Worm (Caenorhabditis elegans) whole organism, L1 larva: ENCODE measurements around the gene coa-7.

Source experiments
- blmp-1 ChIP-seq: fragments of 150-350 bp; optimal IDR thresholded peaks from 2 replicates; lab custom pipeline; 2014; ENCODE audit warnings: missing biosample characterization, missing genetic modification characterization
- ceh-63 ChIP-seq: fragments of 200-800 bp; sonication (Bioruptor generic); optimal IDR thresholded peaks from 2 replicates; lab custom pipeline; 2018; ENCODE audit warnings: mild to moderate bottlenecking, missing genetic modification characterization, missing compliant biosample characterization
- ceh-8 ChIP-seq: fragments of 200-800 bp; sonication (Bioruptor generic); optimal IDR thresholded peaks from 2 replicates; lab custom pipeline; 2018; ENCODE audit warnings: mild to moderate bottlenecking, missing genetic modification characterization, moderate library complexity, missing compliant biosample characterization
- ceh-82 ChIP-seq, 3 experiments: fragments of 150-350 bp in 1 of 3; sonication (generic microtip) in 2 of 3; optimal IDR thresholded peaks; 2 replicates each; lab custom pipeline; 2014 to 2017; ENCODE audit warnings: missing biosample characterization in 3 of 3, missing genetic modification characterization in 3 of 3
- dpl-1 ChIP-seq, 3 experiments: fragments of 150-350 bp in 2 of 3; sonication (generic microtip) in 1 of 3; optimal IDR thresholded peaks; 2 replicates each; lab custom pipeline; 2014 to 2017; ENCODE audit warnings: missing biosample characterization in 3 of 3, missing genetic modification characterization in 3 of 3, missing genetic modification reagents in 3 of 3
- dsc-1 ChIP-seq: sonication (generic microtip); optimal IDR thresholded peaks from 2 replicates; lab custom pipeline; 2016; ENCODE audit warnings: mild to moderate bottlenecking, missing genetic modification characterization, missing compliant biosample characterization
- efl-1 ChIP-seq, 4 experiments: fragments of 150-350 bp; optimal IDR thresholded peaks in 3 of 4; peaks in 1 of 4; 1 replicate in 1 of 4; 2 replicates in 3 of 4; lab custom pipeline; 2014; ENCODE audit warnings: missing biosample characterization in 2 of 4, missing genetic modification characterization in 2 of 4, missing genetic modification reagents in 2 of 4
- elt-2 ChIP-seq: sonication (generic microtip); optimal IDR thresholded peaks from 2 replicates; lab custom pipeline; 2016; ENCODE audit warnings: missing genetic modification characterization, mild to moderate bottlenecking, inconsistent platforms, missing compliant biosample characterization, missing genetic modification reagents
- elt-3 ChIP-seq, 6 experiments: fragments of 150-350 bp in 1 of 6; sonication (generic microtip); optimal IDR thresholded peaks; 2 replicates each; lab custom pipeline; 2017 to 2018; ENCODE audit warnings: missing biosample characterization in 6 of 6, missing genetic modification characterization in 6 of 6, inconsistent platforms in 1 of 6
- fos-1 ChIP-seq: fragments of 150-350 bp; optimal IDR thresholded peaks from 2 replicates; lab custom pipeline; 2014; ENCODE audit warnings: missing biosample characterization, missing genetic modification characterization
- grh-1 ChIP-seq: fragments of 200-800 bp; sonication (Bioruptor generic); IDR thresholded peaks from 2 replicates; pipeline ENCODE4 v1.3.6; 2022; ENCODE audit warnings: missing genetic modification reagents, missing genetic modification characterization, missing compliant biosample characterization
- hlh-17 ChIP-seq: fragments of 200-800 bp; sonication (Bioruptor generic); optimal IDR thresholded peaks from 2 replicates; lab custom pipeline; 2018; ENCODE audit warnings: missing genetic modification characterization, mild to moderate bottlenecking, missing compliant biosample characterization, moderate library complexity, borderline replicate concordance
- hlh-4 ChIP-seq: sonication (generic microtip); optimal IDR thresholded peaks from 2 replicates; lab custom pipeline; 2016; ENCODE audit warnings: mild to moderate bottlenecking, missing genetic modification characterization, missing compliant biosample characterization
- isw-1 ChIP-seq: fragments of 200-800 bp; sonication (Bioruptor generic); IDR thresholded peaks from 2 replicates; pipeline ENCODE4 v1.3.6; 2022; ENCODE audit warnings: missing genetic modification characterization, missing compliant biosample characterization
- jun-1 ChIP-seq: fragments of 150-350 bp; optimal IDR thresholded peaks from 2 replicates; lab custom pipeline; 2014; ENCODE audit warnings: missing biosample characterization, missing genetic modification reagents, missing genetic modification characterization
- lin-14 ChIP-seq: fragments of 200-800 bp; sonication (Bioruptor generic); optimal IDR thresholded peaks from 2 replicates; lab custom pipeline; 2018; ENCODE audit warnings: mild to moderate bottlenecking, missing genetic modification characterization, moderate library complexity, missing compliant biosample characterization
- lin-15B ChIP-seq: fragments of 150-350 bp; sonication (generic microtip); optimal IDR thresholded peaks from 3 replicates; lab custom pipeline; 2014; ENCODE audit warnings: missing biosample characterization, missing genetic modification characterization
- lin-35 ChIP-seq, 2 experiments: fragments of 150-350 bp; optimal IDR thresholded peaks; 2 replicates each; lab custom pipeline; 2014; ENCODE audit warnings: missing biosample characterization in 2 of 2, missing genetic modification characterization in 2 of 2, missing genetic modification reagents in 2 of 2
- lir-3 ChIP-seq: sonication (generic microtip); optimal IDR thresholded peaks from 2 replicates; lab custom pipeline; 2016; ENCODE audit warnings: mild to moderate bottlenecking, missing genetic modification characterization, moderate library complexity, missing compliant biosample characterization; ENCODE audit not compliant: poor library complexity
- lsy-2 ChIP-seq, 2 experiments: fragments of 150-350 bp; optimal IDR thresholded peaks; 2 replicates each; lab custom pipeline; 2014; ENCODE audit warnings: missing biosample characterization in 2 of 2, missing genetic modification characterization in 2 of 2
- mdl-1 ChIP-seq, 2 experiments: fragments of 150-350 bp; optimal IDR thresholded peaks; 2 replicates each; lab custom pipeline; 2014 to 2017; ENCODE audit warnings: missing biosample characterization in 2 of 2, missing genetic modification characterization in 2 of 2, inconsistent platforms in 1 of 2
- mef-2 ChIP-seq: fragments of 150-350 bp; optimal IDR thresholded peaks from 2 replicates; lab custom pipeline; 2014; ENCODE audit warnings: missing biosample characterization, missing genetic modification characterization
- mep-1 ChIP-seq: fragments of 150-350 bp; optimal IDR thresholded peaks from 2 replicates; lab custom pipeline; 2014; ENCODE audit warnings: missing biosample characterization, missing genetic modification characterization
- nhr-11 ChIP-seq: fragments of 150-350 bp; optimal IDR thresholded peaks from 2 replicates; lab custom pipeline; 2014; ENCODE audit warnings: missing biosample characterization, missing genetic modification characterization
- nhr-12 ChIP-seq: sonication (generic microtip); optimal IDR thresholded peaks from 2 replicates; lab custom pipeline; 2017; ENCODE audit warnings: missing biosample characterization, missing genetic modification characterization
- nhr-19 ChIP-seq: fragments of 200-800 bp; sonication (Bioruptor generic); conservative IDR thresholded peaks from 2 replicates; pipeline ENCODE4 v1.3.6; 2022; ENCODE audit warnings: missing genetic modification characterization, missing compliant biosample characterization
- nhr-20 ChIP-seq: sonication (generic microtip); optimal IDR thresholded peaks from 2 replicates; lab custom pipeline; 2016; ENCODE audit warnings: mild to moderate bottlenecking, missing genetic modification characterization, missing compliant biosample characterization
- nhr-237 ChIP-seq: fragments of 150-350 bp; optimal IDR thresholded peaks from 2 replicates; lab custom pipeline; 2014; ENCODE audit warnings: missing biosample characterization, missing genetic modification characterization
- nhr-47 ChIP-seq: sonication (generic microtip); optimal IDR thresholded peaks from 2 replicates; lab custom pipeline; 2016; ENCODE audit warnings: mild to moderate bottlenecking, missing genetic modification characterization, moderate library complexity, missing compliant biosample characterization
- nhr-71 ChIP-seq: sonication (generic microtip); optimal IDR thresholded peaks from 2 replicates; lab custom pipeline; 2016; ENCODE audit warnings: mild to moderate bottlenecking, missing genetic modification characterization, moderate library complexity, missing compliant biosample characterization
- nhr-84 ChIP-seq: sonication (generic microtip); optimal IDR thresholded peaks from 2 replicates; lab custom pipeline; 2017; ENCODE audit warnings: missing biosample characterization, missing genetic modification characterization
- nhr-85 ChIP-seq: sonication (generic microtip); peaks from one replicate; lab custom pipeline; 2016; ENCODE audit warnings: missing genetic modification characterization, inconsistent platforms, missing compliant biosample characterization
- nhr-90 ChIP-seq: sonication (generic microtip); optimal IDR thresholded peaks from 2 replicates; lab custom pipeline; 2016; ENCODE audit warnings: mild to moderate bottlenecking, missing genetic modification characterization, missing compliant biosample characterization; ENCODE audit not compliant: poor library complexity
- rnt-1 ChIP-seq: sonication (generic microtip); optimal IDR thresholded peaks from 2 replicates; lab custom pipeline; 2016; ENCODE audit warnings: mild to moderate bottlenecking, missing genetic modification characterization, moderate library complexity, missing compliant biosample characterization
- snu-23 ChIP-seq: sonication (generic microtip); optimal IDR thresholded peaks from 2 replicates; lab custom pipeline; 2016; ENCODE audit warnings: missing genetic modification characterization, missing compliant biosample characterization
- sup-37 ChIP-seq: fragments of 200-800 bp; sonication (Bioruptor generic); optimal IDR thresholded peaks from 2 replicates; lab custom pipeline; 2018; ENCODE audit warnings: mild to moderate bottlenecking, missing genetic modification characterization, missing compliant biosample characterization
- tbx-2 ChIP-seq: sonication (generic microtip); optimal IDR thresholded peaks from 2 replicates; lab custom pipeline; 2016; ENCODE audit warnings: missing genetic modification characterization, missing compliant biosample characterization
- tlp-1 ChIP-seq: fragments of 150-350 bp; optimal IDR thresholded peaks from 2 replicates; lab custom pipeline; 2014; ENCODE audit warnings: missing biosample characterization, missing genetic modification characterization
- unc-130 ChIP-seq: fragments of 150-350 bp; optimal IDR thresholded peaks from 2 replicates; lab custom pipeline; 2017; ENCODE audit warnings: missing biosample characterization, missing genetic modification characterization, inconsistent platforms
- unc-62 ChIP-seq: fragments of 150-350 bp; optimal IDR thresholded peaks from 2 replicates; lab custom pipeline; 2014; ENCODE audit warnings: missing biosample characterization, missing genetic modification reagents, missing genetic modification characterization
- vab-15 ChIP-seq: sonication (generic microtip); optimal IDR thresholded peaks from 2 replicates; lab custom pipeline; 2017; ENCODE audit warnings: missing genotype, mild to moderate bottlenecking, missing genetic modification characterization, missing compliant biosample characterization
- xbp-1 ChIP-seq: sonication (generic microtip); optimal IDR thresholded peaks from 2 replicates; lab custom pipeline; 2016; ENCODE audit warnings: missing genetic modification characterization, missing compliant biosample characterization
- zip-4 ChIP-seq: fragments of 200-800 bp; sonication (Bioruptor generic); optimal IDR thresholded peaks from 2 replicates; lab custom pipeline; 2018; ENCODE audit warnings: mild to moderate bottlenecking, missing genetic modification characterization, moderate library complexity, missing compliant biosample characterization
- ztf-11 ChIP-seq, 2 experiments: sonication (generic microtip); optimal IDR thresholded peaks; 2 replicates each; lab custom pipeline; 2016 to 2017; ENCODE audit warnings: missing genetic modification characterization in 2 of 2, missing biosample characterization in 1 of 2, missing compliant biosample characterization in 1 of 2

Gene coa-7

DNA sequence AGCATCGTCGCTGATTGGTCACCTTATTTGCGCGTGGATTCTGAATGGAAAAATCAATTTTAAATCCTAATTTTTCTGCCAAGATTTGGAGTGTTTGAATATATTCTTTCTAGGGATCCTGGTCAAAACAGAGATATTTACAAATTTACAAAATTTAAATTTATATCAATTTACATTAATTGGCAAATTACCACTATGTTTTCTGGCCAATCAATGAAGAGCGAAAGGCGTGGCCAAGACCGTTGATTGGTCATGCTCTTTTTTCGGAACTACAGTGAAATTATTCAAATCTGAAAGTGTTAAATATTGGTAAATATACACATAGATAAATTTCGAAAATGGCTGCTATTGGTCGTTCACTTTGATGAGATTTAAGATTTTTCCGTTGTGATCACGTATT is 8.2 kb downstream of the coa-7 start:
- TF ChIP-seq ceh-63 (GFP tag; lab: Kevin White, UChicago) (no peak), dsc-1 (tag; lab: Kevin White, UChicago) (no peak)
- TF ChIP-seq, all 84 proteins: peak for 0

DNA sequence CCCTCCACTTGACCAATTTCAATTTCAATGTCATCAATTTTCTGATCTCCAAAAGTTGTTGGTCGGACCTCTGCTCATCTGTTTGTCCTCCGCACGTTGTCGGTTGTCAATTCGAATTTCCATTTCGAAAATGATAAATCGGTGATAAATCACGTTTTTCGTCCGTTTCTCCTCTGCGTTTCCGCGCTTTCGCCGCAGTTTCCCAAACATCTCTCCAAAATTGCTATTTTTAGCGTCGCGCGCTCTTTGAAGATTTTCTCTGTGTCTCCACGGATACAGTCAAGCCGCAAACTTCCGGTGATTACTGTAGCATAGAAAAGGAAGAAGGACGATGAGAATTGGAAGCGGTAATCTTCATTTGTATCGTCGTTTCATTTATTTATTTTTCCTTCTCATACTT is 8.9 kb downstream of the coa-7 start:
- TF ChIP-seq fos-1 (peak; percentile 23), ceh-82 (tag; optimal IDR thresholded peaks at IDR 0.05; lab: Kevin White, UChicago) (no peak), nhr-85 (tag; lab: Kevin White, UChicago) (peak; percentile 97), lir-3 (tag; lab: Kevin White, UChicago) (no peak), lin-14 (GFP tag; lab: Kevin White, UChicago) (peak; percentile 71), tbx-2 (peak; percentile 80), mef-2 (tag; lab: Kevin White, UChicago) (no peak), rnt-1 (no peak), nhr-19 (GFP tag; lab: Robert Waterston, UW) (peak; percentile 49), lin-15B (no peak), nhr-90 (tag; lab: Kevin White, UChicago) (peak; percentile 79), nhr-47 (tag; lab: Kevin White, UChicago) (peak; percentile 56), unc-130 (peak; percentile 57), nhr-20 (tag; lab: Kevin White, UChicago) (peak; percentile 81), sup-37 (GFP tag; lab: Kevin White, UChicago) (no peak), nhr-71 (tag; lab: Kevin White, UChicago) (peak; percentile 82), mdl-1 (tag; optimal IDR thresholded peaks at IDR 0.05; lab: Kevin White, UChicago) (peak in 1 of 2 experiments; percentile 73), blmp-1 (peak; percentile 84), nhr-84 (tag; lab: Kevin White, UChicago) (no peak), snu-23 (peak; percentile 59), hlh-4 (no peak), efl-1 (optimal IDR thresholded peaks at IDR 0.05; lab: Kevin White, UChicago) (no peak), efl-1 (GFP tag; optimal IDR thresholded peaks at IDR 0.05 in 1 of 2; lab: Kevin White, UChicago) (peak in 1 of 2 experiments; percentile 92), nhr-12 (tag; lab: Kevin White, UChicago) (no peak), dpl-1 (GFP tag; optimal IDR thresholded peaks at IDR 0.05; lab: Kevin White, UChicago) (peak in 1 of 3 experiments; percentile 2), ceh-8 (no peak), unc-62 (GFP tag; lab: Kevin White, UChicago) (peak; percentile 3), lsy-2 (tag; optimal IDR thresholded peaks at IDR 0.05; lab: Kevin White, UChicago) (peak; percentile 39 to 85), grh-1 (GFP tag; lab: Robert Waterston, UW) (peak; percentile 59), lin-35 (GFP tag; optimal IDR thresholded peaks at IDR 0.05; lab: Kevin White, UChicago) (peak in 1 of 2 experiments; percentile 61), elt-3 (tag; optimal IDR thresholded peaks at IDR 0.05; lab: Kevin White, UChicago) (peak in 3 of 6 experiments; percentile 26 to 60 (median 59))

DNA sequence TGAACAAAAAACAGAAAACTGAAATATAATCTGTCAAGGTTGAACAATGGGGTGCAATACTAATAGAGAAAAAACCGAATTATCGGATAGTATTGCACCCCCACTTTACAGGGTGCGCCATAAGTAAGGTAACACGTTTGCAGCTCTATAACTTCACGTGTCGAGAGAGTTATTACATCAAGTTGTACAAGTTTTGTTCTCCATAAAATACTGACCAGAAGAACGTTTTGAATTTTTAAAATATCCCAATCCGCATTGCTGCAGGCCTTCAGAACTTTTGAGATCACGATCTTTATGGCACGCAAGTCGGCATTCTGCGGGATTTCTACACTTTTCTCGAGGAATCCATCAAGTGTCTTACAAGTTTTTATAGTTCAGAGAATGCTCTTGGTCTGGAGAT is 13.1 kb downstream of the coa-7 start:
- TF ChIP-seq efl-1 (optimal IDR thresholded peaks at IDR 0.05; lab: Kevin White, UChicago) (no peak), efl-1 (GFP tag; optimal IDR thresholded peaks at IDR 0.05 in 1 of 2; lab: Kevin White, UChicago) (peak in 1 of 2 experiments; percentile 58), snu-23 (no peak)
- TF ChIP-seq, all 84 proteins: peak for 1

DNA sequence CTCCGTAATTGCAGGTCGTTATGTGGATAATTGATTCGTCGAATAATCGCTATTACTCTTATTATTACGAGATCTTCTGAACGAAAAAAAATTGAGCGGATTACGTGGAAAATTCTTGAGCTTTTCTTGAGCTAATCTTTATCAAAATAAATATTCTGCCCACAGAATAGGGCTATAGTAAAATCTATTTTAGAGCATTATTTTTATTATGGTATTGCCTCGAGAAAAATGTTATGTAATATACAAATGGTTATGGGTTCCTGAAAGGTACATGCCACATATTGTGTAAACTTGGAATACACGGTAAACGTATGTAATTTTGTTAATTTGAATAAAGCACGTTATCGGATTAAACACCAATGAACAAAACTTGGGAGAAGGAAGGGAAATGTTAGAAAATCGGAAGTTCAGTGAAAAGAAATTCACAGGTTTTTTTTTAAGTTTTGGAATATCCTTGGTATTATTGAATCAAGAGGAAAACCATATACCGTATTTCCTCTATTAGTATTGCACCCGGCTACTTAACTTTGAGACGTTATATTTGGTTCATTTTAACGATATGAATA is 13.7 kb downstream of the coa-7 start:
- TF ChIP-seq nhr-84 (tag; lab: Kevin White, UChicago) (no peak), elt-3 (tag; optimal IDR thresholded peaks at IDR 0.05; lab: Kevin White, UChicago) (no peak), nhr-90 (tag; lab: Kevin White, UChicago) (peak; percentile 67), nhr-19 (GFP tag; lab: Robert Waterston, UW) (peak; percentile 28), nhr-12 (tag; lab: Kevin White, UChicago) (no peak), hlh-17 (GFP tag; lab: Kevin White, UChicago) (no peak), nhr-11 (tag; lab: Kevin White, UChicago) (peak; percentile 32), tbx-2 (no peak), tlp-1 (tag; lab: Kevin White, UChicago) (no peak), vab-15 (no peak), snu-23 (peak; percentile 30), lir-3 (tag; lab: Kevin White, UChicago) (peak; percentile 33), isw-1 (GFP tag; lab: Robert Waterston, UW) (no peak), jun-1 (tag; lab: Kevin White, UChicago) (peak; percentile 17), lsy-2 (tag; optimal IDR thresholded peaks at IDR 0.05; lab: Kevin White, UChicago) (peak; percentile 25 to 59), nhr-85 (tag; lab: Kevin White, UChicago) (no peak), nhr-237 (no peak), elt-2 (peak; percentile 30), xbp-1 (tag; lab: Kevin White, UChicago) (peak; percentile 9), ztf-11 (tag; optimal IDR thresholded peaks at IDR 0.05; lab: Kevin White, UChicago) (peak in 1 of 2 experiments; percentile 35), mep-1 (no peak), zip-4 (GFP tag; lab: Kevin White, UChicago) (peak; percentile 24)
